Fruit fly (Drosophila melanogaster) whole organism, prepupa: ENCODE data around the gene CG13063.

ENCODE experiments used
- Blimp-1 ChIP-seq: fragments of 200-800 bp; sonication (Bioruptor generic); optimal IDR thresholded peaks from 3 replicates; lab custom pipeline; 2017; ENCODE audit warnings: missing biosample characterization, missing genetic modification characterization, mild to moderate bottlenecking, moderate library complexity, missing genetic modification reagents
- CG10631 ChIP-seq: fragments of 200-800 bp; sonication (Bioruptor generic); optimal IDR thresholded peaks from 2 replicates; lab custom pipeline; 2016; ENCODE audit warnings: missing biosample characterization, missing genetic modification characterization
- CG10669 ChIP-seq: fragments of 200-800 bp; sonication (Bioruptor generic); optimal IDR thresholded peaks from 3 replicates; lab custom pipeline; 2018; ENCODE audit warnings: missing biosample characterization, mild to moderate bottlenecking, missing genetic modification characterization, moderate library complexity
- CG15336 ChIP-seq: fragments of 200-800 bp; sonication (Bioruptor generic); IDR thresholded peaks from 2 replicates; pipeline ENCODE4 v1.3.6; 2022; ENCODE audit warnings: missing biosample characterization, missing genetic modification characterization
- CG1621 ChIP-seq: fragments of 200-800 bp; sonication (Bioruptor generic); optimal IDR thresholded peaks from 3 replicates; lab custom pipeline; 2018; ENCODE audit warnings: missing biosample characterization, mild to moderate bottlenecking, missing genetic modification characterization
- CG16779 ChIP-seq: fragments of 200-800 bp; sonication (Bioruptor generic); optimal IDR thresholded peaks from 3 replicates; lab custom pipeline; 2017; ENCODE audit warnings: missing biosample characterization, mild to moderate bottlenecking, missing genetic modification characterization
- CG3032 ChIP-seq: fragments of 200-800 bp; optimal IDR thresholded peaks from 2 replicates; lab custom pipeline; 2019; ENCODE audit warnings: missing biosample characterization, mild to moderate bottlenecking, missing genetic modification characterization, moderate library complexity
- CG34406 ChIP-seq: fragments of 200-800 bp; sonication (Bioruptor generic); optimal IDR thresholded peaks from 3 replicates; lab custom pipeline; 2016; ENCODE audit warnings: missing biosample characterization, missing genetic modification characterization
- CG3919 ChIP-seq: fragments of 200-800 bp; sonication (Bioruptor generic); optimal IDR thresholded peaks from 3 replicates; lab custom pipeline; 2016; ENCODE audit warnings: missing biosample characterization, missing genetic modification characterization
- CG6163 ChIP-seq: fragments of 200-800 bp; sonication (Bioruptor generic); IDR thresholded peaks from 3 replicates; pipeline ENCODE4 v1.3.6; 2022; ENCODE audit warnings: missing biosample characterization, missing genetic modification characterization
- CG6276 ChIP-seq: fragments of 200-800 bp; sonication (Bioruptor generic); optimal IDR thresholded peaks from 2 replicates; lab custom pipeline; 2017; ENCODE audit warnings: missing biosample characterization, mild to moderate bottlenecking, missing genetic modification characterization
- CG6792 ChIP-seq: fragments of 200-800 bp; sonication (Bioruptor generic); optimal IDR thresholded peaks from 3 replicates; lab custom pipeline; 2016; ENCODE audit warnings: missing biosample characterization, missing genetic modification characterization
- CG6808 ChIP-seq: fragments of 200-800 bp; sonication (Bioruptor generic); optimal IDR thresholded peaks from 3 replicates; lab custom pipeline; 2017; ENCODE audit warnings: missing biosample characterization, missing genetic modification characterization, mild to moderate bottlenecking, moderate library complexity, missing genetic modification reagents
- CG6854 ChIP-seq: fragments of 200-800 bp; sonication (Bioruptor generic); optimal IDR thresholded peaks from 2 replicates; lab custom pipeline; 2017; ENCODE audit warnings: missing biosample characterization, mild to moderate bottlenecking, missing genetic modification characterization
- CG8119 ChIP-seq: fragments of 200-800 bp; sonication (Bioruptor generic); IDR thresholded peaks from 3 replicates; pipeline ENCODE4 v1.3.6; 2022; ENCODE audit warnings: missing biosample characterization, missing genetic modification characterization
- CG8319 ChIP-seq: fragments of 200-800 bp; sonication (Bioruptor generic); optimal IDR thresholded peaks from 3 replicates; lab custom pipeline; 2016; ENCODE audit warnings: missing biosample characterization, missing genetic modification characterization
- CG8632 ChIP-seq: fragments of 200-800 bp; sonication (Bioruptor generic); optimal IDR thresholded peaks from 3 replicates; lab custom pipeline; 2016; ENCODE audit warnings: missing biosample characterization, missing genetic modification characterization
- CG9139 ChIP-seq: fragments of 200-800 bp; sonication (Bioruptor generic); optimal IDR thresholded peaks from 3 replicates; lab custom pipeline; 2017; ENCODE audit warnings: missing biosample characterization, mild to moderate bottlenecking, missing genetic modification characterization
- Eip75B ChIP-seq: fragments of 200-800 bp; sonication (Bioruptor generic); optimal IDR thresholded peaks from 3 replicates; lab custom pipeline; 2016; ENCODE audit warnings: missing biosample characterization, missing genetic modification characterization
- Eip78C ChIP-seq: fragments of 200-800 bp; sonication (Bioruptor generic); peaks from one replicate; lab custom pipeline; 2016; ENCODE audit warnings: missing biosample characterization, missing genetic modification characterization
- Ets96B ChIP-seq: fragments of 200-800 bp; optimal IDR thresholded peaks from 2 replicates; lab custom pipeline; 2019; ENCODE audit warnings: missing biosample characterization, mild to moderate bottlenecking, missing genetic modification characterization, moderate library complexity
- Gug ChIP-seq: fragments of 200-800 bp; sonication (Bioruptor generic); IDR thresholded peaks from 2 replicates; pipeline ENCODE4 v1.3.6; 2022; ENCODE audit warnings: missing biosample characterization, missing genetic modification characterization
- Hr39 ChIP-seq: fragments of 200-800 bp; sonication (Bioruptor generic); optimal IDR thresholded peaks from 2 replicates; lab custom pipeline; 2016; ENCODE audit warnings: missing biosample characterization, missing genetic modification characterization
- Hr4 ChIP-seq: fragments of 200-800 bp; sonication (Bioruptor generic); optimal IDR thresholded peaks from 3 replicates; lab custom pipeline; 2016; ENCODE audit warnings: missing biosample characterization, missing genetic modification characterization
- Met ChIP-seq: fragments of 200-800 bp; sonication (Bioruptor generic); optimal IDR thresholded peaks from 3 replicates; lab custom pipeline; 2016; ENCODE audit warnings: missing biosample characterization, missing genetic modification characterization
- OdsH ChIP-seq: fragments of 200-800 bp; sonication (Bioruptor generic); optimal IDR thresholded peaks from 3 replicates; lab custom pipeline; 2016; ENCODE audit warnings: missing biosample characterization, missing genetic modification characterization
- Sox102F ChIP-seq: fragments of 200-800 bp; sonication (Bioruptor generic); optimal IDR thresholded peaks from 2 replicates; lab custom pipeline; 2016; ENCODE audit warnings: missing biosample characterization, mild to moderate bottlenecking, missing genetic modification characterization
- Sox14 ChIP-seq: fragments of 200-800 bp; sonication (Bioruptor generic); optimal IDR thresholded peaks from 3 replicates; lab custom pipeline; 2016; ENCODE audit warnings: missing biosample characterization, missing genetic modification characterization
- achi ChIP-seq: fragments of 200-800 bp; sonication (Bioruptor generic); optimal IDR thresholded peaks from 3 replicates; lab custom pipeline; 2016; ENCODE audit warnings: missing biosample characterization, missing genetic modification characterization
- acj6 ChIP-seq: fragments of 200-800 bp; sonication (Bioruptor generic); optimal IDR thresholded peaks from 3 replicates; lab custom pipeline; 2016; ENCODE audit warnings: missing biosample characterization, missing genetic modification characterization
- cyc ChIP-seq: fragments of 200-800 bp; sonication (Bioruptor generic); optimal IDR thresholded peaks from 3 replicates; lab custom pipeline; 2016; ENCODE audit warnings: missing biosample characterization, missing genetic modification characterization
- dsx ChIP-seq: fragments of 200-800 bp; optimal IDR thresholded peaks from 3 replicates; lab custom pipeline; 2019; ENCODE audit warnings: missing biosample characterization, mild to moderate bottlenecking, missing genetic modification characterization, moderate library complexity; ENCODE audit not compliant: poor library complexity, severe bottlenecking
- eg ChIP-seq: fragments of 200-800 bp; sonication (Bioruptor generic); IDR thresholded peaks from 3 replicates; pipeline ENCODE4 v1.3.6; 2022; ENCODE audit warnings: missing biosample characterization, missing genetic modification characterization
- fd59A ChIP-seq: fragments of 200-800 bp; sonication (Bioruptor generic); optimal IDR thresholded peaks from 2 replicates; lab custom pipeline; 2017; ENCODE audit warnings: missing biosample characterization, mild to moderate bottlenecking, missing genetic modification characterization, missing genetic modification reagents
- lz ChIP-seq: fragments of 200-800 bp; sonication (Bioruptor generic); optimal IDR thresholded peaks from 3 replicates; lab custom pipeline; 2016; ENCODE audit warnings: missing biosample characterization, missing genetic modification characterization
- salr ChIP-seq, 2 experiments: fragments of 200-800 bp; sonication (Bioruptor generic); optimal IDR thresholded peaks; 3 replicates each; lab custom pipeline; 2016 to 2018; ENCODE audit warnings: missing biosample characterization in 2 of 2, missing genetic modification characterization in 2 of 2, mild to moderate bottlenecking in 1 of 2
- spab ChIP-seq: fragments of 200-800 bp; sonication (Bioruptor generic); optimal IDR thresholded peaks from 2 replicates; lab custom pipeline; 2017; ENCODE audit warnings: missing biosample characterization, mild to moderate bottlenecking, missing genetic modification characterization, missing genetic modification reagents
- ss ChIP-seq, 2 experiments: fragments of 200-800 bp; sonication (Bioruptor generic); optimal IDR thresholded peaks; 2 replicates in 1 of 2; 3 replicates in 1 of 2; lab custom pipeline; 2017 to 2018; ENCODE audit warnings: mild to moderate bottlenecking in 2 of 2, missing biosample characterization in 2 of 2, missing genetic modification characterization in 2 of 2, moderate library complexity in 1 of 2
- svp ChIP-seq: fragments of 200-800 bp; sonication (Bioruptor generic); peaks from one replicate; lab custom pipeline; 2016; ENCODE audit warnings: missing biosample characterization, missing genetic modification characterization

Gene CG13063

DNA sequence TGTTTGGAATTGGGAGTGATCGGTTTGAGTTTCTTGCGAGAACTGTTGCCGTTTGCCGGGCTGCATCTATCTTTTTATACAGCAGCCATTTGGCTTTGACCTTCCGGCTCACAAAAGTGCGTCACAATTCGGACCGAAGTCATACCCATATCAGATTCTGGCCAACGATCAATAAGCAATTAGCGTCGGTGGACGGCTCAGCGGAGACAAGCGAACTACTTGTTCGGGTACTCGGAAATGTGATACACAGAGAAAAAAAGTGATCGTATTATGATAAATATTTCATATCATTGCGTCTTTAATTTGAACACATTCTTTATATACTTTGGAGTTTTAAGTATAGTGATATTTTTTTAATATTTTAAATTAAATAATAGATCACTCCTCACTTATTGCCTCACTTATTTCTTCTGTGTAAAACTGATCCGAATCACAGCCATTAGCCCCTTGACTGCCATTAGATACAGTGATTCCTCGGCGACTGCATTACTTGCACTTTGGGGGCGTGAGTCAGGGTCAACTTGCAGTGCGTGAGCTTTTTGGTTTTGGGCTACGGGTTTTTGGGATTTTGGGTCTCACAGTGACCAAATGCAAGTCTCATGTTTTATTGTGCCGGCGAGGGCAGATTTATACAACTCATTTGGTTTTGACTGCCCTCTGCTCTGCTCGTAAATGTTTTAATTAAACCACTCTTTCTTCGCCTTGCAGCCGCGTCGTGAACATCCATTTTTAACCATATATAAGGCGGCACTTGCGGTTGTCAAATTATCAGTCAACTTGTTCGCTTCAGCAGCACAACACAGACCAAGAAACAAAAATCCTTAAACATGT is at the start of gene CG13063, which contains the start of gene CG13043:
CG13063 (plus strand) TSS at position 781 of the 831 bp plus-strand sequence.
CG13043 (minus strand) TSS at position 51 of the 831 bp plus-strand sequence.
- TF ChIP-seq svp (GFP tag; lab: Kevin White, UChicago), result peak; percentile 30
- no peak for TF ChIP-seq CG6792 (GFP tag; lab: Kevin White, UChicago)

DNA sequence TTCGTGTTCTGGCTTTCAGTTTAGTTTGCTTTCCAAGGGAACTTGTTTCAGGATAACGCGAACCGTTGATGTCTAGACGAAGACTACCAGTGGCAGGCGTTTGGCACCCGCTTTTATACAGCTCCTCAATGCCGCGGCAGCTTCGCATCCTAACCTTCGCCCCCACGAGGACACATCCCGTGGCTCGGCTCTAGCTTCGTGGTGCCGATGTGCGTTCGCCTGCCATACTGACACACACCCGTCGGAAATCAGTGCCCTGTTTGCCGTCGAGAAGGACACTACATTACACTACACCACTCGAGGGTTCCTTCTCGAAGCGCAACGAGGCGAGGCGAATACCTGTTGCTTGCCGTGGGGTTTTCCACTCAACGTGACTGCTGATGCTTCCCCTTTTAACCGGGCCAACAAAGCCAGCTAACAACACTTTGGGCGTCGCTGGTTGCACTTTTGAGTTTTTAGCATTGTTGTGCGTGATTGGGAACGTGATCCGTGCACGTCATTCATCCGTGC is 49.2 kb upstream of the CG13063 start, which contains the start of gene CG13054:
CG13054 (minus strand) TSS at position 74 of the 510 bp plus-strand sequence.
- TF ChIP-seq CG6163 (GFP tag; lab: Robert Waterston, UW) (no peak), Hr4 (GFP tag; lab: Kevin White, UChicago) (no peak), achi (GFP tag; lab: Kevin White, UChicago) (no peak), dsx (GFP tag; lab: Kevin White, UChicago) (no peak), CG15336 (no peak)

DNA sequence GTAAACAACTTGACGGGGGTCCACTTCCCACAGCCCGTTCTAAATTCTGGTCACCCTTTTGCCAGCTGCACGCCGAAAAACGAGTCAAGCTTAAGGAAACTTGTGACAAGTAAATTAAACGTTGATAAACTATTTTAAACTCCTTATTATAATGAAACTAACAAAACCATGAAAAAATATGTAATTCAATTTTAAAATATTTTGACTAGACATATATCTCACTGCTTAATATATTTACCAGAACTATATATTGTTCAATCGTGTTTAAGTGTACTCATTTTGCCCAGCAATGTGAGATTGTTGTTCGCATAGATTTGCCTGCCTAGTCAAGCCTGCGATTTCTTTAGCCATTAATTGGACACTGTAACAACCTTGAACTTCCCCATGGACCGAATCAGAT is 46.8 kb upstream of the CG13063 start, which contains the start of gene CG13053:
CG13053 (minus strand) TSS at position 171 of the 400 bp plus-strand sequence.
- TF ChIP-seq svp (GFP tag; lab: Kevin White, UChicago), result no peak
- TF ChIP-seq salr (GFP tag; optimal IDR thresholded peaks at IDR 0.05; lab: Kevin White, UChicago), result peak in 1 of 2 experiments; percentile 25
- no peak for TF ChIP-seq Sox14 (GFP tag; lab: Kevin White, UChicago)
- TF ChIP-seq eg (GFP tag; lab: Robert Waterston, UW), result no peak
- TF ChIP-seq CG8632, result no peak
- peak; percentile 23 for TF ChIP-seq acj6 (GFP tag; lab: Kevin White, UChicago)
- TF ChIP-seq achi (GFP tag; lab: Kevin White, UChicago), result peak; percentile 20
- TF ChIP-seq CG9139, result peak; percentile 6
- peak; percentile 58 for TF ChIP-seq Eip75B (GFP tag; lab: Kevin White, UChicago)
- TF ChIP-seq Eip78C (GFP tag; lab: Kevin White, UChicago), result peak; percentile 89
- TF ChIP-seq Blimp-1 (GFP tag; lab: Kevin White, UChicago), result no peak
- TF ChIP-seq CG6163 (GFP tag; lab: Robert Waterston, UW), result peak; percentile 31; the same call in 1 of the 3 replicates
- peak; percentile 8 for TF ChIP-seq OdsH (GFP tag; lab: Kevin White, UChicago)
- TF ChIP-seq CG8319 (GFP tag; lab: Kevin White, UChicago), result no peak
- peak; percentile 71 for TF ChIP-seq spab (GFP tag; lab: Kevin White, UChicago)
- TF ChIP-seq CG8119 (GFP tag; lab: Robert Waterston, UW), result peak; percentile 28; the same call in 1 of the 3 replicates
- no peak for TF ChIP-seq cyc
- no peak for TF ChIP-seq Sox102F (GFP tag; lab: Kevin White, UChicago)
- TF ChIP-seq CG3919 (GFP tag; lab: Kevin White, UChicago), result peak; percentile 46
- no peak for TF ChIP-seq lz (GFP tag; lab: Kevin White, UChicago)
- no peak for TF ChIP-seq CG6276
- TF ChIP-seq Gug, result no peak
- no peak for TF ChIP-seq CG6854 (GFP tag; lab: Kevin White, UChicago)
- no peak for TF ChIP-seq Met (GFP tag; lab: Kevin White, UChicago)
- TF ChIP-seq CG34406 (GFP tag; lab: Kevin White, UChicago), result no peak
- peak; percentile 85 for TF ChIP-seq dsx (GFP tag; lab: Kevin White, UChicago)
- TF ChIP-seq CG6792 (GFP tag; lab: Kevin White, UChicago), result no peak
- no peak for TF ChIP-seq Hr39 (GFP tag; lab: Kevin White, UChicago)
- TF ChIP-seq CG10669, result peak; percentile 67
- TF ChIP-seq CG10631 (GFP tag; lab: Kevin White, UChicago), result peak; percentile 64
- TF ChIP-seq fd59A, result peak; percentile 62
- peak; percentile 10 for TF ChIP-seq CG16779
- TF ChIP-seq ss (GFP tag; optimal IDR thresholded peaks at IDR 0.05; lab: Kevin White, UChicago), result peak; percentile 50 to 73
- TF ChIP-seq CG6808, result peak; percentile 77
- peak; percentile 82 for TF ChIP-seq Ets96B (tag; lab: Kevin White, UChicago)
- TF ChIP-seq CG1621 (tag; lab: Kevin White, UChicago), result no peak
- TF ChIP-seq CG3032 (tag; lab: Kevin White, UChicago), result peak; percentile 74
